Fruit fly (Drosophila melanogaster): Measurements from ENCODE around the gene CG7706.

Gene CG7706

dm6 chr3R:18658945-18659642 lies 18.5 kb upstream of the CG7706 start, which contains the start of the genes CG31224 and CstF64 (continued):
- TF ChIP-seq luna (GFP tag; optimal IDR thresholded peaks at IDR 0.05) (peak; percentile 88), vvl (GFP tag; IDR thresholded peaks at IDR 0.05) (peak; percentile 90), MBD-R2 (GFP tag; IDR thresholded peaks at IDR 0.05) (peak; percentile 77), E2f1 (GFP tag; IDR thresholded peaks at IDR 0.05) (peak; percentile 76), pzg (GFP tag; optimal IDR thresholded peaks at IDR 0.05) (peak; percentile 82), knrl (GFP tag; IDR thresholded peaks at IDR 0.05; ENCODE audit: partially characterized antibody) (no peak; the same call in 2 of the 3 replicates), NfI (GFP tag; optimal IDR thresholded peaks at IDR 0.05) (peak; percentile 86), Doc3 (GFP tag; IDR thresholded peaks at IDR 0.05; ENCODE audit: partially characterized antibody) (no peak), CG17361 (GFP tag; IDR thresholded peaks at IDR 0.05) (peak; percentile 87), CG14014 (GFP tag; IDR thresholded peaks at IDR 0.05) (peak; percentile 81), cg (GFP tag; optimal IDR thresholded peaks at IDR 0.05) (peak; percentile 96), CG10959 (GFP tag; IDR thresholded peaks at IDR 0.05) (no peak), tap (tag; optimal IDR thresholded peaks at IDR 0.05) (no peak), CG9817 (tag; optimal IDR thresholded peaks at IDR 0.05) (peak; percentile 85), H2.0 (GFP tag; IDR thresholded peaks at IDR 0.05) (peak; percentile 75), Drgx (GFP tag; IDR thresholded peaks at IDR 0.05) (peak; percentile 63), CG4424 (GFP tag; optimal IDR thresholded peaks at IDR 0.05) (peak; percentile 83), CG8478 (optimal IDR thresholded peaks at IDR 0.05) (peak; percentile 82), slbo (GFP tag; IDR thresholded peaks at IDR 0.05) (peak; percentile 94), CG10274 (GFP tag; optimal IDR thresholded peaks at IDR 0.05) (peak; percentile 49), CG17802 (tag; optimal IDR thresholded peaks at IDR 0.05) (peak; percentile 28), CG11456 (GFP tag; IDR thresholded peaks at IDR 0.05) (peak; percentile 85), usp (GFP tag; optimal IDR thresholded peaks at IDR 0.05) (no peak), sob (GFP tag; IDR thresholded peaks at IDR 0.05) (peak; percentile 85), cad (GFP tag; optimal IDR thresholded peaks at IDR 0.05) (no peak), bbx (GFP tag; IDR thresholded peaks at IDR 0.05; ENCODE audit: partially characterized antibody) (no peak), mld (GFP tag; IDR thresholded peaks at IDR 0.05; ENCODE audit: partially characterized antibody) (no peak), CG15479 (GFP tag; optimal IDR thresholded peaks at IDR 0.05) (no peak), Trl (optimal IDR thresholded peaks at IDR 0.05) (peak in 1 of 2 experiments; percentile 55), Trl (GFP tag; optimal IDR thresholded peaks at IDR 0.05) (peak; percentile 88), CG4617 (GFP tag; optimal IDR thresholded peaks at IDR 0.05; ENCODE audit: borderline replicate concordance) (peak; percentile 90), gcm (GFP tag; optimal IDR thresholded peaks at IDR 0.05) (peak; percentile 82), TFAM (GFP tag; optimal IDR thresholded peaks at IDR 0.05) (peak; percentile 24), CG34376 (GFP tag; optimal IDR thresholded peaks at IDR 0.05) (peak; percentile 76), ind (GFP tag; optimal IDR thresholded peaks at IDR 0.05) (peak; percentile 88), Max (GFP tag; optimal IDR thresholded peaks at IDR 0.05) (peak; percentile 80), odd (GFP tag; optimal IDR thresholded peaks at IDR 0.05) (no peak), Mes4 (GFP tag; optimal IDR thresholded peaks at IDR 0.05) (peak; percentile 79), Jarid2 (GFP tag; optimal IDR thresholded peaks at IDR 0.05) (no peak), MESR4 (GFP tag; optimal IDR thresholded peaks at IDR 0.05) (peak; percentile 93), Lpt (GFP tag; optimal IDR thresholded peaks at IDR 0.05) (no peak), CG12942 (GFP tag; optimal IDR thresholded peaks at IDR 0.05) (peak; percentile 89), salm (tag; optimal IDR thresholded peaks at IDR 0.05) (peak; percentile 36), tup (GFP tag; optimal IDR thresholded peaks at IDR 0.05) (peak; percentile 71), CG15696 (tag; optimal IDR thresholded peaks at IDR 0.05) (peak; percentile 81), CG13624 (GFP tag; optimal IDR thresholded peaks at IDR 0.05) (peak; percentile 92), sim (GFP tag; IDR thresholded peaks at IDR 0.05) (no peak), Bdp1 (GFP tag; optimal IDR thresholded peaks at IDR 0.05) (peak; percentile 81), pho (GFP tag; optimal IDR thresholded peaks at IDR 0.05) (peak; percentile 90), fru (optimal IDR thresholded peaks at IDR 0.05) (no peak)
